Worm (Caenorhabditis elegans): ENCODE data around the gene cpsf-3.

The cpsf-3 gene

ce11 chrIV:13243375-13243774, 39.3 kb downstream of the cpsf-3 start, which contains the start of gene JC8.4:
JC8.4 (plus strand) TSS chrIV:13243675.
- TF ChIP-seq ama-1 (optimal IDR thresholded peaks at IDR 0.05) = no peak
- TF ChIP-seq sdc-2 (tag; optimal IDR thresholded peaks at IDR 0.05) = no peak
- no peak for TF ChIP-seq ztf-16 (tag; optimal IDR thresholded peaks at IDR 0.05)
- no peak for TF ChIP-seq ahr-1 (tag; optimal IDR thresholded peaks at IDR 0.05)
- TF ChIP-seq che-1 (tag; optimal IDR thresholded peaks at IDR 0.05) = no peak
- TF ChIP-seq nhr-11 (tag; optimal IDR thresholded peaks at IDR 0.05) = no peak
- TF ChIP-seq sox-2 (GFP tag; IDR thresholded peaks at IDR 0.05) = no peak
- no peak for TF ChIP-seq ceh-45 (GFP tag; IDR thresholded peaks at IDR 0.05)
- TF ChIP-seq tbx-2 (tag; optimal IDR thresholded peaks at IDR 0.05) = no peak
- no peak for TF ChIP-seq eyg-1 (tag; optimal IDR thresholded peaks at IDR 0.05)

- no peak for TF ChIP-seq elt-2 (tag; optimal IDR thresholded peaks at IDR 0.05)
- no peak for TF ChIP-seq ceh-31 (tag; optimal IDR thresholded peaks at IDR 0.05)
- TF ChIP-seq fkh-6 (tag; optimal IDR thresholded peaks at IDR 0.05) = no peak
- no peak for TF ChIP-seq unc-42 (tag; optimal IDR thresholded peaks at IDR 0.05)
- no peak for TF ChIP-seq zip-5 (tag; optimal IDR thresholded peaks at IDR 0.05)
Observed at ce11 chrIV:13241340-13241739, 41.3 kb downstream of the cpsf-3 start.

ce11 chrIV:13240842-13241143, 41.9 kb downstream of the cpsf-3 start, which contains the start of gene lin-54:
lin-54 (plus strand) TSS chrIV:13241044.
- no peak for TF ChIP-seq C38D4.7 (GFP tag; optimal IDR thresholded peaks at IDR 0.05)
- no peak for TF ChIP-seq ztf-16 (tag; optimal IDR thresholded peaks at IDR 0.05)
- TF ChIP-seq npax-4 (tag; optimal IDR thresholded peaks at IDR 0.05) = no peak
- TF ChIP-seq tbx-2 (tag; optimal IDR thresholded peaks at IDR 0.05) = no peak
- TF ChIP-seq fax-1 (tag; optimal IDR thresholded peaks at IDR 0.05) = no peak
- no peak for TF ChIP-seq ama-1 (optimal IDR thresholded peaks at IDR 0.05)
- no peak for TF ChIP-seq ceh-45 (GFP tag; IDR thresholded peaks at IDR 0.05)
- no peak for TF ChIP-seq C08G9.2 (tag; optimal IDR thresholded peaks at IDR 0.05)
- no peak for TF ChIP-seq unc-3 (GFP tag; conservative IDR thresholded peaks at IDR 0.05)
- no peak for TF ChIP-seq unc-3 (tag; optimal IDR thresholded peaks at IDR 0.05)
- TF ChIP-seq ceh-18 (tag; optimal IDR thresholded peaks at IDR 0.05) = no peak
- TF ChIP-seq mec-3 (tag; optimal IDR thresholded peaks at IDR 0.05; ENCODE audit: borderline replicate concordance) = no peak
- TF ChIP-seq elt-2 (tag; optimal IDR thresholded peaks at IDR 0.05) = no peak
- TF ChIP-seq dmd-4 (tag; optimal IDR thresholded peaks at IDR 0.05; ENCODE audit: borderline replicate concordance) = no peak
- no peak for TF ChIP-seq hlh-13 (GFP tag; optimal IDR thresholded peaks at IDR 0.05)
- no peak for TF ChIP-seq fkh-6 (tag; optimal IDR thresholded peaks at IDR 0.05)
- no peak for TF ChIP-seq gmeb-2 (tag; optimal IDR thresholded peaks at IDR 0.05)
- no peak for TF ChIP-seq che-1 (tag; optimal IDR thresholded peaks at IDR 0.05)
- no peak for TF ChIP-seq ets-4 (tag; optimal IDR thresholded peaks at IDR 0.05)
- TF ChIP-seq ceh-24 (tag; optimal IDR thresholded peaks at IDR 0.05) = no peak
- no peak for TF ChIP-seq ceh-22 (tag; optimal IDR thresholded peaks at IDR 0.05)

- TF ChIP-seq tbx-7 (tag; optimal IDR thresholded peaks at IDR 0.05) = no peak
- peak; percentile 73 for TF ChIP-seq pat-9 (tag; optimal IDR thresholded peaks at IDR 0.05)
- TF ChIP-seq hlh-13 (GFP tag; optimal IDR thresholded peaks at IDR 0.05) = peak; percentile 8
- TF ChIP-seq sox-4 (tag; optimal IDR thresholded peaks at IDR 0.05) = no peak
- no peak for TF ChIP-seq elt-4 (tag; optimal IDR thresholded peaks at IDR 0.05)
- TF ChIP-seq ref-2 (tag; optimal IDR thresholded peaks at IDR 0.05) = peak; percentile 93
- peak; percentile 92 for TF ChIP-seq ceh-31 (tag; optimal IDR thresholded peaks at IDR 0.05)
- TF ChIP-seq ama-1 (optimal IDR thresholded peaks at IDR 0.05) = no peak
- TF ChIP-seq npax-4 (tag; optimal IDR thresholded peaks at IDR 0.05) = no peak
- TF ChIP-seq hlh-8 (tag; optimal IDR thresholded peaks at IDR 0.05) = peak; percentile 16
- TF ChIP-seq lim-6 (tag; optimal IDR thresholded peaks at IDR 0.05) = peak; percentile 24
- no peak for TF ChIP-seq nhr-232 (tag; optimal IDR thresholded peaks at IDR 0.05)
- TF ChIP-seq F13H6.1 (tag; optimal IDR thresholded peaks at IDR 0.05) = peak; percentile 26
- no peak for TF ChIP-seq ceh-30 (tag; optimal IDR thresholded peaks at IDR 0.05)
- TF ChIP-seq ceh-6 (GFP tag; optimal IDR thresholded peaks at IDR 0.05) = no peak
- TF ChIP-seq ceh-34 (tag; optimal IDR thresholded peaks at IDR 0.05) = peak; percentile 98
- TF ChIP-seq gmeb-2 (tag; optimal IDR thresholded peaks at IDR 0.05) = peak; percentile 9
- TF ChIP-seq sox-2 (GFP tag; IDR thresholded peaks at IDR 0.05) = peak; percentile 80
- peak; percentile 62 for TF ChIP-seq pha-2 (tag; optimal IDR thresholded peaks at IDR 0.05)
- TF ChIP-seq nfya-1 (tag; optimal IDR thresholded peaks at IDR 0.05) = peak; percentile 92
- no peak for TF ChIP-seq mec-3 (tag; optimal IDR thresholded peaks at IDR 0.05; ENCODE audit: borderline replicate concordance)
- TF ChIP-seq pha-4 (tag; optimal IDR thresholded peaks at IDR 0.05) = peak; percentile 33
- TF ChIP-seq unc-55 (GFP tag; optimal IDR thresholded peaks at IDR 0.05) = peak; percentile 79
- TF ChIP-seq fkh-10 (GFP tag; optimal IDR thresholded peaks at IDR 0.05) = peak; percentile 52
- TF ChIP-seq C08G9.2 (tag; optimal IDR thresholded peaks at IDR 0.05) = peak; percentile 30
- peak; percentile 92 for TF ChIP-seq ceh-14 (tag; optimal IDR thresholded peaks at IDR 0.05)
Observed at ce11 chrIV:13240078-13240841, 42.4 kb downstream of the cpsf-3 start, which contains the start of gene rpl-12. rpl-12 (minus strand) TSS chrIV:13240651.
